Fruit fly (Drosophila melanogaster) whole organism, adult: ENCODE measurements around the gene Calx.

Source experiments
- CG11617 ChIP-seq: fragments of 200-800 bp; sonication (Bioruptor generic); optimal IDR thresholded peaks from 2 replicates; lab custom pipeline; 2017; ENCODE audit warnings: mild to moderate bottlenecking, missing biosample characterization, missing genetic modification reagents, missing genetic modification characterization
- CG12768 ChIP-seq: fragments of 200-800 bp; sonication (Bioruptor generic); optimal IDR thresholded peaks from 2 replicates; lab custom pipeline; 2017; ENCODE audit warnings: missing biosample characterization, missing genetic modification characterization, mild to moderate bottlenecking, moderate library complexity, missing genetic modification reagents
- CG14711 ChIP-seq: fragments of 200-800 bp; sonication (Bioruptor generic); optimal IDR thresholded peaks from 2 replicates; lab custom pipeline; 2018; ENCODE audit warnings: missing biosample characterization, mild to moderate bottlenecking, missing genetic modification characterization, moderate library complexity
- CG1620 ChIP-seq: fragments of 200-800 bp; sonication (Bioruptor generic); optimal IDR thresholded peaks from 2 replicates; lab custom pipeline; 2016; ENCODE audit warnings: missing biosample characterization, missing genetic modification characterization
- CG33017 ChIP-seq: fragments of 200-800 bp; sonication (Bioruptor generic); optimal IDR thresholded peaks from 2 replicates; lab custom pipeline; 2018; ENCODE audit warnings: missing biosample characterization, mild to moderate bottlenecking, missing genetic modification characterization, moderate library complexity
- CG5204 ChIP-seq: fragments of 200-800 bp; sonication (Bioruptor generic); optimal IDR thresholded peaks from 2 replicates; lab custom pipeline; 2016; ENCODE audit warnings: missing biosample characterization, missing genetic modification characterization
- CG7045 ChIP-seq: fragments of 200-800 bp; sonication (Bioruptor generic); optimal IDR thresholded peaks from 2 replicates; lab custom pipeline; 2017; ENCODE audit warnings: missing biosample characterization, mild to moderate bottlenecking, missing genetic modification characterization
- CG7101 ChIP-seq: fragments of 200-800 bp; sonication (Bioruptor generic); optimal IDR thresholded peaks from 2 replicates; lab custom pipeline; 2018; ENCODE audit warnings: missing biosample characterization, mild to moderate bottlenecking, missing genetic modification characterization, moderate library complexity
- Clk ChIP-seq: fragments of 200-800 bp; sonication (Bioruptor generic); optimal IDR thresholded peaks from 2 replicates; lab custom pipeline; 2017; ENCODE audit warnings: missing biosample characterization, missing genetic modification characterization
- Crg-1 ChIP-seq: fragments of 200-800 bp; sonication (Bioruptor generic); optimal IDR thresholded peaks from 2 replicates; lab custom pipeline; 2016; ENCODE audit warnings: missing biosample characterization, missing genetic modification characterization
- Hr96 ChIP-seq: fragments of 200-800 bp; sonication (Bioruptor generic); optimal IDR thresholded peaks from 2 replicates; lab custom pipeline; 2016; ENCODE audit warnings: missing biosample characterization, missing genetic modification characterization
- Mnt ChIP-seq: fragments of 200-800 bp; sonication (Bioruptor generic); optimal IDR thresholded peaks from 2 replicates; lab custom pipeline; 2016; ENCODE audit warnings: missing biosample characterization, mild to moderate bottlenecking, missing genetic modification characterization
- bab1 ChIP-seq: fragments of 200-800 bp; sonication (Bioruptor generic); optimal IDR thresholded peaks from 3 replicates; lab custom pipeline; 2019; ENCODE audit warnings: missing biosample characterization, mild to moderate bottlenecking, missing genetic modification characterization, moderate library complexity
- cic ChIP-seq: fragments of 200-800 bp; sonication (Bioruptor generic); optimal IDR thresholded peaks from 2 replicates; lab custom pipeline; 2017; ENCODE audit warnings: missing biosample characterization, mild to moderate bottlenecking, missing genetic modification characterization, moderate library complexity
- cnc ChIP-seq, 2 experiments: fragments of >200 bp; optimal IDR thresholded peaks; 2 replicates each; lab custom pipeline; 2017
- kay ChIP-seq: fragments of 200-800 bp; sonication (Bioruptor generic); peaks from one replicate; lab custom pipeline; 2016; ENCODE audit warnings: missing biosample characterization, missing genetic modification characterization, borderline replicate concordance
- ovo ChIP-seq: fragments of 200-800 bp; sonication (Bioruptor generic); optimal IDR thresholded peaks from 2 replicates; lab custom pipeline; 2016; ENCODE audit warnings: missing biosample characterization, missing genetic modification characterization
- pad ChIP-seq: fragments of 200-800 bp; sonication (Bioruptor generic); optimal IDR thresholded peaks from 3 replicates; lab custom pipeline; 2017; ENCODE audit warnings: missing biosample characterization, missing genetic modification characterization, mild to moderate bottlenecking, moderate library complexity, missing genetic modification reagents
- tj ChIP-seq: fragments of 200-800 bp; sonication (Bioruptor generic); optimal IDR thresholded peaks from 3 replicates; lab custom pipeline; 2017; ENCODE audit warnings: missing biosample characterization, mild to moderate bottlenecking, missing genetic modification characterization, moderate library complexity
- toe ChIP-seq: fragments of 200-800 bp; sonication (Bioruptor generic); optimal IDR thresholded peaks from 2 replicates; lab custom pipeline; 2016; ENCODE audit warnings: missing biosample characterization, missing genetic modification characterization

The Calx gene

dm6 chr3R:20962965-20963364, 15.0 kb upstream of the Calx start:
- TF ChIP-seq kay (GFP tag; lab: Kevin White, UChicago) (peak; percentile 52), CG11617 (GFP tag; lab: Kevin White, UChicago) (peak; percentile 12), CG7045 (no peak), cic (GFP tag; lab: Kevin White, UChicago) (peak; percentile 87)

DNA sequence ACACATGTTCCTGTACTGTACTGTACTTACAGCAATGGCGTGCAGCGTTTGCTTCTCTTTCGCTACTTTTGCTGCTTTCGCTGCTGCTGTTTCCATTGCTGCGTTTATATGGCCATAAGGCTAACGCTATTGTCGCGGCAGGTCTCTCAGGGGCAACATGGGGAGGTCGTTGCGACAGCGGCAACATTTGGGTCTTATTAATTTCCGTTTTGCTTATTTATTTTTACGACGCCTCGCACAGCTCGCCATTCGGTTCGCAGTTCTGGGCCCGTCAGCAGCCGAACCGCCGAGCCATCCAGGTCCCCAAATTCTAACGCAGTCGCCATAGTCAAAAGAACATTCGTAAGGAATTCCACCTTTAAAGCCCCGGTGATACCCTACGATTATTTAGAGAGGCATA, 1.3 kb upstream of the Calx start:
- TF ChIP-seq tj (GFP tag; lab: Kevin White, UChicago) (no peak), Mnt (no peak), CG7101 (no peak), Clk (GFP tag; lab: Kevin White, UChicago) (no peak), cnc (optimal IDR thresholded peaks at IDR 0.05; lab: Kevin White, UChicago) (no peak)

dm6 chr3R:20984087-20984486, 6.1 kb downstream of the Calx start:
- TF ChIP-seq CG5204 (GFP tag; lab: Kevin White, UChicago) = no peak
- TF ChIP-seq bab1 (GFP tag; lab: Kevin White, UChicago) = no peak
- TF ChIP-seq CG33017 (tag; lab: Kevin White, UChicago) = no peak
- TF ChIP-seq CG1620 (GFP tag; lab: Kevin White, UChicago) = no peak
- no peak for TF ChIP-seq Clk (GFP tag; lab: Kevin White, UChicago)
- TF ChIP-seq CG12768 (GFP tag; lab: Kevin White, UChicago) = no peak
- no peak for TF ChIP-seq Crg-1 (GFP tag; lab: Kevin White, UChicago)
- no peak for TF ChIP-seq CG7045
- no peak for TF ChIP-seq CG14711 (tag; lab: Kevin White, UChicago)
- no peak for TF ChIP-seq Hr96 (GFP tag; lab: Kevin White, UChicago)
- TF ChIP-seq cic (GFP tag; lab: Kevin White, UChicago) = no peak
- no peak for TF ChIP-seq kay (GFP tag; lab: Kevin White, UChicago)
- no peak for TF ChIP-seq toe (GFP tag; lab: Kevin White, UChicago)
- no peak for TF ChIP-seq cnc (optimal IDR thresholded peaks at IDR 0.05; lab: Kevin White, UChicago)
- TF ChIP-seq tj (GFP tag; lab: Kevin White, UChicago) = no peak
- TF ChIP-seq Mnt = no peak
- TF ChIP-seq CG11617 (GFP tag; lab: Kevin White, UChicago) = no peak

dm6 chr3R:20984902-20985301, 6.9 kb downstream of the Calx start:
- TF ChIP-seq pad (GFP tag; lab: Kevin White, UChicago) = no peak
- no peak for TF ChIP-seq Crg-1 (GFP tag; lab: Kevin White, UChicago)

DNA sequence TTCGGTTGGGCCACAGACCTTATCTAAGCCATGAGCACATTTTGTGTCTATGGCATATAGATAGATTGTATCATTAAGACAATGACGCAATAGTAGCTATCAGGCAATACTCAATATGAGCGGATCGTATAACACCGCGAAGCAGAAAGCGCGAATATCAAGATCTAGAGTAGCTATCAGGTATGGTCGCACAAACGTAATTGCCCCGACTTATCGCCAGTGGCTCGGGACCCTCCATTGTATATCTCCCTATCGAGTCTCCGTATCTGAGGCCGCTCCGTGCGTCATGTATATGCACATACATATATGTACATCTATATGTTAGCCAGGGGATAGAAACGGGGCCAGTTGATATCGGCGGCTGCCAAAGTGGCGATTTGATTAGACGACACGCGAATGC, 7.6 kb downstream of the Calx start:
- TF ChIP-seq Hr96 (GFP tag; lab: Kevin White, UChicago) (no peak), cic (GFP tag; lab: Kevin White, UChicago) (peak; percentile 64), bab1 (GFP tag; lab: Kevin White, UChicago) (no peak), tj (GFP tag; lab: Kevin White, UChicago) (no peak), CG5204 (GFP tag; lab: Kevin White, UChicago) (no peak), Mnt (peak; percentile 2), Clk (GFP tag; lab: Kevin White, UChicago) (no peak), toe (GFP tag; lab: Kevin White, UChicago) (no peak), ovo (no peak), kay (GFP tag; lab: Kevin White, UChicago) (peak; percentile 95), pad (GFP tag; lab: Kevin White, UChicago) (no peak), CG11617 (GFP tag; lab: Kevin White, UChicago) (no peak)

- TF ChIP-seq tj (GFP tag; lab: Kevin White, UChicago) = no peak
- no peak for TF ChIP-seq CG11617 (GFP tag; lab: Kevin White, UChicago)
- TF ChIP-seq Clk (GFP tag; lab: Kevin White, UChicago) = no peak
- no peak for TF ChIP-seq toe (GFP tag; lab: Kevin White, UChicago)
- no peak for TF ChIP-seq CG33017 (tag; lab: Kevin White, UChicago)
- no peak for TF ChIP-seq Hr96 (GFP tag; lab: Kevin White, UChicago)
- TF ChIP-seq CG12768 (GFP tag; lab: Kevin White, UChicago) = no peak
- TF ChIP-seq bab1 (GFP tag; lab: Kevin White, UChicago) = no peak
- TF ChIP-seq cnc (optimal IDR thresholded peaks at IDR 0.05; lab: Kevin White, UChicago) = no peak
- no peak for TF ChIP-seq CG7045
- TF ChIP-seq CG7101 = no peak
- TF ChIP-seq CG1620 (GFP tag; lab: Kevin White, UChicago) = no peak
These were observed 9.9 kb downstream of the Calx start, which contains the start of gene CG43446 for dm6 chr3R:20987836-20988235. CG43446 (minus strand) TSS chr3R:20987936.

- TF ChIP-seq Crg-1 (GFP tag; lab: Kevin White, UChicago) = no peak
- TF ChIP-seq Mnt = no peak
- TF ChIP-seq CG5204 (GFP tag; lab: Kevin White, UChicago) = no peak
- TF ChIP-seq CG14711 (tag; lab: Kevin White, UChicago) = no peak
- TF ChIP-seq Clk (GFP tag; lab: Kevin White, UChicago) = no peak
- no peak for TF ChIP-seq CG1620 (GFP tag; lab: Kevin White, UChicago)
- TF ChIP-seq CG7101 = no peak
- no peak for TF ChIP-seq toe (GFP tag; lab: Kevin White, UChicago)
These were observed 10.6 kb downstream of the Calx start for dm6 chr3R:20988560-20988959.
